Fruit fly (Drosophila melanogaster): ENCODE results near the gene jar.

Gene jar

DNA sequence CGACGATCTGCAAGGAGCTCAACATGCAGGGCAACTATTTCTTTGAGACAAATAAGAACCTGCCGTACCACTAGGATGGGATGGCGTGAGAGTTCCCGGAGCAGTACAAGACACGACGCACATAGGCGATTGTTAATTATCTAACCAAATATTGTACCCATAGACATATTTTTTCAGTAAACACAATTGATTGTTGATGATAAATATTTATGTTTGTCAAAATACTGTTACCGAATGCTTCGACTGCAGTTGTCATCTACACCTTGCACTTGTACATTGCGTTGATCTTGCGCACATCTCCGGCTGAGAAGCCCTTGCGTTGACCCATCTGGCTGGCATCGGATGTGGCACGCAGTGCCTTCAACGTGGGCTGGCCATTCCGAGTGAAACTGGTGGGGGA lies 22.1 kb upstream of the jar start (continued):
- no peak for TF ChIP-seq crc (GFP tag; optimal IDR thresholded peaks at IDR 0.05)
- TF ChIP-seq CG10462 (GFP tag; optimal IDR thresholded peaks at IDR 0.05), result no peak
- TF ChIP-seq corto (GFP tag; optimal IDR thresholded peaks at IDR 0.05), result no peak
- TF ChIP-seq CG33213 (GFP tag; optimal IDR thresholded peaks at IDR 0.05), result no peak
- no peak for TF ChIP-seq CG10321 (GFP tag; IDR thresholded peaks at IDR 0.05)
- no peak for TF ChIP-seq dysf (GFP tag; IDR thresholded peaks at IDR 0.05)
- TF ChIP-seq Bteb2 (GFP tag; optimal IDR thresholded peaks at IDR 0.05), result no peak
- TF ChIP-seq CG34376 (GFP tag; optimal IDR thresholded peaks at IDR 0.05), result no peak
- TF ChIP-seq NK7.1 (GFP tag; optimal IDR thresholded peaks at IDR 0.05), result no peak
- TF ChIP-seq Doc3 (GFP tag; IDR thresholded peaks at IDR 0.05; ENCODE audit: partially characterized antibody), result no peak
- TF ChIP-seq Antp (GFP tag; optimal IDR thresholded peaks at IDR 0.05), result no peak
- TF ChIP-seq kay (GFP tag; optimal IDR thresholded peaks at IDR 0.05), result no peak
- TF ChIP-seq CG14965 (GFP tag; optimal IDR thresholded peaks at IDR 0.05; ENCODE audit: borderline replicate concordance), result no peak
- TF ChIP-seq CG18599 (GFP tag; optimal IDR thresholded peaks at IDR 0.05), result no peak
- TF ChIP-seq Mes4 (GFP tag; optimal IDR thresholded peaks at IDR 0.05), result no peak
- peak; percentile 30 for TF ChIP-seq Vsx1 (GFP tag; optimal IDR thresholded peaks at IDR 0.05)
- TF ChIP-seq Dp (GFP tag; optimal IDR thresholded peaks at IDR 0.05), result no peak
- TF ChIP-seq Ets97D (GFP tag; optimal IDR thresholded peaks at IDR 0.05), result no peak
- no peak for TF ChIP-seq CG34224 (GFP tag; IDR thresholded peaks at IDR 0.05; ENCODE audit: partially characterized antibody)
- no peak for TF ChIP-seq CG15514 (GFP tag; optimal IDR thresholded peaks at IDR 0.05)
- no peak for TF ChIP-seq tna (GFP tag; IDR thresholded peaks at IDR 0.05; ENCODE audit: partially characterized antibody)
- TF ChIP-seq CG11695 (GFP tag; IDR thresholded peaks at IDR 0.05), result no peak
- no peak for TF ChIP-seq Chrac-16 (GFP tag; optimal IDR thresholded peaks at IDR 0.05)
- peak; percentile 72 for TF ChIP-seq CG6813 (GFP tag; optimal IDR thresholded peaks at IDR 0.05)
- TF ChIP-seq Side (GFP tag; optimal IDR thresholded peaks at IDR 0.05), result no peak
- 0 out of 2 replicates have a peak, but pooled peaks have one; percentile 28 for TF ChIP-seq Awh (GFP tag; IDR thresholded peaks at IDR 0.05)
- no peak for TF ChIP-seq CG13296 (GFP tag; optimal IDR thresholded peaks at IDR 0.05)
- TF ChIP-seq CG12659 (GFP tag; optimal IDR thresholded peaks at IDR 0.05), result no peak
- no peak for TF ChIP-seq eyg (GFP tag; optimal IDR thresholded peaks at IDR 0.05)
- no peak for TF ChIP-seq Hmr (GFP tag; optimal IDR thresholded peaks at IDR 0.05)
- no peak for TF ChIP-seq CG10274 (GFP tag; optimal IDR thresholded peaks at IDR 0.05)
- no peak for TF ChIP-seq CG15479 (GFP tag; optimal IDR thresholded peaks at IDR 0.05)
- peak; percentile 22 for TF ChIP-seq nau (GFP tag; optimal IDR thresholded peaks at IDR 0.05)
- no peak for TF ChIP-seq peb (GFP tag; IDR thresholded peaks at IDR 0.05)
- no peak for TF ChIP-seq HHEX (GFP tag; optimal IDR thresholded peaks at IDR 0.05)
- no peak for TF ChIP-seq CHES-1-like (GFP tag; optimal IDR thresholded peaks at IDR 0.05)
- peak; percentile 8 for TF ChIP-seq CG9727 (GFP tag; optimal IDR thresholded peaks at IDR 0.05)
- no peak for TF ChIP-seq inv (GFP tag; IDR thresholded peaks at IDR 0.05; ENCODE audit: partially characterized antibody)
- no peak for TF ChIP-seq CG15011 (GFP tag; optimal IDR thresholded peaks at IDR 0.05)
- no peak for TF ChIP-seq tin (GFP tag; optimal IDR thresholded peaks at IDR 0.05)
- TF ChIP-seq Hey (tag; optimal IDR thresholded peaks at IDR 0.05), result no peak
- peak; percentile 27 for TF ChIP-seq CG4328 (GFP tag; optimal IDR thresholded peaks at IDR 0.05)
- no peak for TF ChIP-seq hb (GFP tag; IDR thresholded peaks at IDR 0.05; ENCODE audit: partially characterized antibody)
- no peak for TF ChIP-seq sisA (GFP tag; IDR thresholded peaks at IDR 0.05)
- TF ChIP-seq Sry-δ (GFP tag; optimal IDR thresholded peaks at IDR 0.05), result no peak
- no peak for TF ChIP-seq Hr3 (GFP tag; optimal IDR thresholded peaks at IDR 0.05)
- TF ChIP-seq yki (optimal IDR thresholded peaks at IDR 0.05), result no peak
- TF ChIP-seq cas (GFP tag; IDR thresholded peaks at IDR 0.05), result no peak
- TF ChIP-seq so (GFP tag; IDR thresholded peaks at IDR 0.05), result no peak
- TF ChIP-seq pzg (GFP tag; optimal IDR thresholded peaks at IDR 0.05), result no peak
- no peak for TF ChIP-seq nerfin-2 (GFP tag; IDR thresholded peaks at IDR 0.05; ENCODE audit: partially characterized antibody)

All from whole organism, embryonic.